Fruit fly (Drosophila melanogaster) whole organism, embryonic: ENCODE data around the gene CG9733.

Experiments used
- Atf3 ChIP-seq: fragments of 200-800 bp; sonication (Bioruptor generic); optimal IDR thresholded peaks from 3 replicates; lab custom pipeline; 2016; ENCODE audit warnings: missing biosample characterization, missing genetic modification characterization
- CG10147 ChIP-seq: fragments of 200-800 bp; sonication (Bioruptor generic); optimal IDR thresholded peaks from 2 replicates; lab custom pipeline; 2019; ENCODE audit warnings: missing biosample characterization, mild to moderate bottlenecking, missing genetic modification characterization, moderate library complexity
- CG10462 ChIP-seq: fragments of 200-800 bp; sonication (Bioruptor generic); optimal IDR thresholded peaks from 2 replicates; lab custom pipeline; 2016; ENCODE audit warnings: missing biosample characterization, missing genetic modification characterization
- CG11247 ChIP-seq: fragments of 200-800 bp; sonication (Bioruptor generic); IDR thresholded peaks from 2 replicates; pipeline ENCODE4 v1.3.6; 2022; ENCODE audit warnings: missing biosample characterization, missing genetic modification characterization
- CG11456 ChIP-seq: fragments of 200-800 bp; sonication (Bioruptor generic); IDR thresholded peaks from 3 replicates; pipeline ENCODE4 v1.3.6; 2022; ENCODE audit warnings: missing biosample characterization, missing genetic modification characterization
- CG11504 ChIP-seq: fragments of 200-800 bp; sonication (Bioruptor generic); optimal IDR thresholded peaks from 3 replicates; lab custom pipeline; 2019; ENCODE audit warnings: missing biosample characterization, mild to moderate bottlenecking, missing genetic modification characterization, moderate library complexity
- CG12769 ChIP-seq: fragments of 200-800 bp; sonication (Bioruptor generic); optimal IDR thresholded peaks from 2 replicates; lab custom pipeline; 2019; ENCODE audit warnings: missing biosample characterization, mild to moderate bottlenecking, missing genetic modification characterization, moderate library complexity
- CG17186 ChIP-seq: fragments of 200-800 bp; sonication (Bioruptor generic); optimal IDR thresholded peaks from 3 replicates; lab custom pipeline; 2017; ENCODE audit warnings: missing biosample characterization, missing genetic modification reagents, missing genetic modification characterization
- CG17829 ChIP-seq: fragments of 200-800 bp; optimal IDR thresholded peaks from 2 replicates; lab custom pipeline; 2019; ENCODE audit warnings: missing biosample characterization, mild to moderate bottlenecking, missing genetic modification characterization, moderate library complexity
- CG18599 ChIP-seq: fragments of 200-800 bp; sonication (Bioruptor generic); optimal IDR thresholded peaks from 3 replicates; lab custom pipeline; 2017; ENCODE audit warnings: missing biosample characterization, missing genetic modification characterization, mild to moderate bottlenecking, moderate library complexity, missing genetic modification reagents
- CG2129 ChIP-seq: fragments of 200-800 bp; sonication (Bioruptor generic); IDR thresholded peaks from 2 replicates; pipeline ENCODE4 v1.3.6; 2022; ENCODE audit warnings: missing biosample characterization, missing genetic modification characterization; ENCODE audit not compliant: partially characterized antibody
- CG2202 ChIP-seq: fragments of 200-800 bp; sonication (Bioruptor generic); optimal IDR thresholded peaks from 2 replicates; lab custom pipeline; 2018; ENCODE audit warnings: missing biosample characterization, mild to moderate bottlenecking, missing genetic modification characterization
- CG3281 ChIP-seq: fragments of 200-800 bp; sonication (Bioruptor generic); optimal IDR thresholded peaks from 3 replicates; lab custom pipeline; 2017; ENCODE audit warnings: missing biosample characterization, mild to moderate bottlenecking, missing genetic modification characterization
- CG33557 ChIP-seq: fragments of 200-800 bp; sonication (Bioruptor generic); optimal IDR thresholded peaks from 2 replicates; lab custom pipeline; 2019; ENCODE audit warnings: missing biosample characterization, mild to moderate bottlenecking, missing genetic modification characterization, moderate library complexity
- CG3847 ChIP-seq: fragments of 200-800 bp; sonication (Bioruptor generic); IDR thresholded peaks from 2 replicates; pipeline ENCODE4 v1.3.6; 2022; ENCODE audit warnings: missing biosample characterization, missing genetic modification characterization
- CG4328 ChIP-seq: fragments of 200-800 bp; sonication (Bioruptor generic); optimal IDR thresholded peaks from 3 replicates; lab custom pipeline; 2017; ENCODE audit warnings: missing biosample characterization, missing genetic modification reagents, missing genetic modification characterization
- CG6254 ChIP-seq: fragments of 200-800 bp; sonication (Bioruptor generic); optimal IDR thresholded peaks from 3 replicates; lab custom pipeline; 2017; ENCODE audit warnings: mild to moderate bottlenecking, missing biosample characterization, missing genetic modification reagents, missing genetic modification characterization
- CG6654 ChIP-seq: fragments of 200-800 bp; sonication (Bioruptor generic); optimal IDR thresholded peaks from 2 replicates; lab custom pipeline; 2017; ENCODE audit warnings: missing biosample characterization, mild to moderate bottlenecking, missing genetic modification characterization
- CG6791 ChIP-seq: fragments of 200-800 bp; sonication (Bioruptor generic); IDR thresholded peaks from 3 replicates; pipeline ENCODE4 v1.3.6; 2022; ENCODE audit warnings: missing biosample characterization, missing genetic modification characterization; ENCODE audit not compliant: partially characterized antibody
- CG6813 ChIP-seq: fragments of 200-800 bp; sonication (Bioruptor generic); optimal IDR thresholded peaks from 2 replicates; lab custom pipeline; 2017; ENCODE audit warnings: missing biosample characterization, missing genetic modification characterization, mild to moderate bottlenecking, moderate library complexity, missing genetic modification reagents
- CG8388 ChIP-seq: fragments of 200-800 bp; sonication (Bioruptor generic); optimal IDR thresholded peaks from 2 replicates; lab custom pipeline; 2019; ENCODE audit warnings: missing biosample characterization, mild to moderate bottlenecking, missing genetic modification characterization, moderate library complexity
- CG8478 ChIP-seq: fragments of >200 bp; optimal IDR thresholded peaks from 2 replicates; lab custom pipeline; 2018
- CG9932 ChIP-seq: fragments of 200-800 bp; sonication (Bioruptor generic); IDR thresholded peaks from 2 replicates; pipeline ENCODE4 v1.3.6; 2022; ENCODE audit warnings: missing biosample characterization, missing genetic modification characterization
- Dad ChIP-seq: fragments of 200-800 bp; sonication (Bioruptor generic); optimal IDR thresholded peaks from 3 replicates; lab custom pipeline; 2016; ENCODE audit warnings: missing biosample characterization, missing genetic modification characterization
- E2f2 ChIP-seq: fragments of 200-800 bp; sonication (Bioruptor generic); IDR thresholded peaks from 2 replicates; pipeline ENCODE4 v1.3.6; 2022; ENCODE audit warnings: missing biosample characterization, missing genetic modification characterization
- Hey ChIP-seq: fragments of 200-800 bp; sonication (Bioruptor generic); optimal IDR thresholded peaks from 3 replicates; lab custom pipeline; 2018; ENCODE audit warnings: missing biosample characterization, mild to moderate bottlenecking, missing genetic modification characterization
- Hr3 ChIP-seq: fragments of 200-800 bp; sonication (Bioruptor generic); optimal IDR thresholded peaks from 3 replicates; lab custom pipeline; 2016; ENCODE audit warnings: missing biosample characterization, missing genetic modification characterization
- Hsf ChIP-seq: fragments of 200-800 bp; sonication (Bioruptor generic); optimal IDR thresholded peaks from 3 replicates; lab custom pipeline; 2016; ENCODE audit warnings: missing biosample characterization, missing genetic modification characterization
- Med ChIP-seq: fragments of 200-800 bp; sonication (Bioruptor generic); peaks from one replicate; lab custom pipeline; 2016; ENCODE audit warnings: missing biosample characterization, missing genetic modification characterization, mild to moderate bottlenecking, inconsistent platforms, moderate library complexity
- NfI ChIP-seq: fragments of 200-800 bp; sonication (Bioruptor generic); optimal IDR thresholded peaks from 3 replicates; lab custom pipeline; 2018; ENCODE audit warnings: missing biosample characterization, mild to moderate bottlenecking, missing genetic modification characterization, moderate library complexity
- Oli ChIP-seq: fragments of 200-800 bp; sonication (Bioruptor generic); optimal IDR thresholded peaks from 2 replicates; lab custom pipeline; 2018; ENCODE audit warnings: missing biosample characterization, mild to moderate bottlenecking, missing genetic modification characterization, moderate library complexity
- Sry-β ChIP-seq: fragments of 200-800 bp; sonication (Bioruptor generic); optimal IDR thresholded peaks from 2 replicates; lab custom pipeline; 2018; ENCODE audit warnings: missing biosample characterization, mild to moderate bottlenecking, missing genetic modification characterization, moderate library complexity
- Taf1 ChIP-seq: fragments of 200-800 bp; sonication (Bioruptor generic); IDR thresholded peaks from 2 replicates; pipeline ENCODE4 v1.3.6; 2022; ENCODE audit warnings: missing biosample characterization, missing genetic modification characterization
- Tbp ChIP-seq: fragments of >200 bp; optimal IDR thresholded peaks from 2 replicates; lab custom pipeline; 2018; ENCODE audit warnings: missing biosample characterization, missing genetic modification characterization
- amos ChIP-seq: fragments of 200-800 bp; sonication (Bioruptor generic); IDR thresholded peaks from 2 replicates; pipeline ENCODE4 v1.3.6; 2022; ENCODE audit warnings: missing biosample characterization, missing genetic modification characterization; ENCODE audit not compliant: partially characterized antibody
- ap ChIP-seq: fragments of 200-800 bp; sonication (Bioruptor generic); IDR thresholded peaks from 2 replicates; pipeline ENCODE4 v1.3.6; 2022; ENCODE audit warnings: missing biosample characterization, missing genetic modification characterization
- dimm ChIP-seq: fragments of 200-800 bp; sonication (Bioruptor generic); IDR thresholded peaks from 2 replicates; pipeline ENCODE4 v1.3.6; 2022; ENCODE audit warnings: missing biosample characterization, missing genetic modification characterization
- dmrt99B ChIP-seq: fragments of 200-800 bp; sonication (Bioruptor generic); optimal IDR thresholded peaks from 2 replicates; lab custom pipeline; 2018; ENCODE audit warnings: missing biosample characterization, mild to moderate bottlenecking, missing genetic modification characterization, moderate library complexity
- ftz-f1 ChIP-seq: fragments of 200-800 bp; sonication (Bioruptor generic); optimal IDR thresholded peaks from 2 replicates; lab custom pipeline; 2016; ENCODE audit warnings: missing biosample characterization, missing genetic modification characterization
- ind ChIP-seq: fragments of 200-800 bp; sonication (Bioruptor generic); optimal IDR thresholded peaks from 3 replicates; lab custom pipeline; 2016; ENCODE audit warnings: missing biosample characterization, missing genetic modification characterization
- kah ChIP-seq: fragments of 200-800 bp; sonication (Bioruptor generic); optimal IDR thresholded peaks from 2 replicates; lab custom pipeline; 2018; ENCODE audit warnings: missing biosample characterization, mild to moderate bottlenecking, missing genetic modification characterization
- knrl ChIP-seq: fragments of 200-800 bp; sonication (Bioruptor generic); IDR thresholded peaks from 3 replicates; pipeline ENCODE4 v1.3.6; 2022; ENCODE audit warnings: missing biosample characterization, missing genetic modification characterization; ENCODE audit not compliant: partially characterized antibody
- pita ChIP-seq: fragments of 200-800 bp; sonication (Bioruptor generic); optimal IDR thresholded peaks from 2 replicates; lab custom pipeline; 2017; ENCODE audit warnings: missing biosample characterization, mild to moderate bottlenecking, missing genetic modification characterization
- ranshi ChIP-seq: fragments of 200-800 bp; sonication (Bioruptor generic); IDR thresholded peaks from 2 replicates; pipeline ENCODE4 v1.3.6; 2022; ENCODE audit warnings: missing biosample characterization, missing genetic modification characterization
- slou ChIP-seq: fragments of 200-800 bp; sonication (Bioruptor generic); optimal IDR thresholded peaks from 3 replicates; lab custom pipeline; 2016; ENCODE audit warnings: missing biosample characterization, missing genetic modification characterization
- tap ChIP-seq: fragments of 200-800 bp; optimal IDR thresholded peaks from 3 replicates; lab custom pipeline; 2019; ENCODE audit warnings: missing biosample characterization, mild to moderate bottlenecking, missing genetic modification characterization, moderate library complexity
- tio ChIP-seq: fragments of 200-800 bp; sonication (Bioruptor generic); optimal IDR thresholded peaks from 2 replicates; lab custom pipeline; 2017; ENCODE audit warnings: missing biosample characterization, missing genetic modification characterization, inconsistent platforms
- zfh1 ChIP-seq: fragments of 200-800 bp; sonication (Bioruptor generic); IDR thresholded peaks from 3 replicates; pipeline ENCODE4 v1.3.6; 2022; ENCODE audit warnings: missing biosample characterization, missing genetic modification characterization

CG9733 gene

dm6 chr3R:30203104-30203986 is 43.2 kb downstream of the CG9733 start (continued):
- TF ChIP-seq zfh1 (GFP tag; lab: Robert Waterston, UW) = peak; percentile 88
- peak; percentile 100 for TF ChIP-seq Med (GFP tag; lab: Kevin White, UChicago)
- TF ChIP-seq CG6813 (GFP tag; lab: Kevin White, UChicago) = peak; percentile 93
- peak; percentile 64 for TF ChIP-seq Sry-β
- TF ChIP-seq CG3847 (GFP tag; lab: Robert Waterston, UW) = peak; percentile 81
- peak; percentile 68 for TF ChIP-seq CG33557 (GFP tag; lab: Kevin White, UChicago)
- peak; percentile 88 for TF ChIP-seq CG8388 (GFP tag; lab: Kevin White, UChicago)
- peak; percentile 92 for TF ChIP-seq Hr3
- peak; percentile 83 for TF ChIP-seq CG10462 (GFP tag; lab: Kevin White, UChicago)
- TF ChIP-seq Hsf (GFP tag; lab: Kevin White, UChicago) = peak; percentile 93
- peak; percentile 95 for TF ChIP-seq tap (tag; lab: Kevin White, UChicago)
- peak; percentile 97 for TF ChIP-seq CG9932
- peak; percentile 90 for TF ChIP-seq NfI (GFP tag; lab: Kevin White, UChicago)
- peak; percentile 85 for TF ChIP-seq kah
- TF ChIP-seq Dad (GFP tag; lab: Kevin White, UChicago) = peak; percentile 97
- no peak for TF ChIP-seq CG8478 (lab: Kevin White, UChicago)
- TF ChIP-seq Atf3 (GFP tag; lab: Kevin White, UChicago) = peak; percentile 85
- TF ChIP-seq CG11456 (GFP tag; lab: Robert Waterston, UW) = peak; percentile 91
- TF ChIP-seq CG17186 (GFP tag; lab: Kevin White, UChicago) = peak; percentile 89
- TF ChIP-seq ftz-f1 (GFP tag; lab: Kevin White, UChicago) = peak; percentile 92
- TF ChIP-seq CG12769 = peak; percentile 95
- peak; percentile 94 for TF ChIP-seq dimm (GFP tag; lab: Robert Waterston, UW)
- TF ChIP-seq tio = peak; percentile 92
- peak; percentile 94 for TF ChIP-seq Oli (tag; lab: Kevin White, UChicago)
- TF ChIP-seq CG11504 = peak; percentile 97
- TF ChIP-seq ap = peak; percentile 96
- no peak for TF ChIP-seq knrl
- TF ChIP-seq CG11247 (GFP tag; lab: Robert Waterston, UW) = peak; percentile 73
- TF ChIP-seq ind (GFP tag; lab: Kevin White, UChicago) = peak; percentile 99
- peak; percentile 97 for TF ChIP-seq dmrt99B (tag; lab: Kevin White, UChicago)
- peak; percentile 38; the same call in 1 of the 2 replicates for TF ChIP-seq amos (GFP tag; lab: Robert Waterston, UW)
- TF ChIP-seq CG17829 (tag; lab: Kevin White, UChicago) = peak; percentile 91
- TF ChIP-seq CG3281 = peak; percentile 96
- peak; percentile 91 for TF ChIP-seq CG6654 (GFP tag; lab: Kevin White, UChicago)
- TF ChIP-seq Taf1 (GFP tag; lab: Robert Waterston, UW) = peak; percentile 72
- TF ChIP-seq CG18599 (GFP tag; lab: Kevin White, UChicago) = peak; percentile 98
- TF ChIP-seq CG2129 (GFP tag; lab: Robert Waterston, UW) = no peak
- peak; percentile 81 for TF ChIP-seq CG2202 (tag; lab: Kevin White, UChicago)
- TF ChIP-seq Hey (tag; lab: Kevin White, UChicago) = peak; percentile 60
- peak; percentile 90 for TF ChIP-seq CG4328 (GFP tag; lab: Kevin White, UChicago)
- peak; percentile 67 for TF ChIP-seq E2f2
- peak; percentile 97 for TF ChIP-seq CG10147 (GFP tag; lab: Kevin White, UChicago)
- TF ChIP-seq ranshi (GFP tag; lab: Robert Waterston, UW) = peak; percentile 98
- TF ChIP-seq slou (GFP tag; lab: Kevin White, UChicago) = peak; percentile 91
- TF ChIP-seq CG6791 (GFP tag; lab: Robert Waterston, UW) = no peak
- TF ChIP-seq CG6254 (GFP tag; lab: Kevin White, UChicago) = peak; percentile 95
- no peak for TF ChIP-seq Tbp (GFP tag; lab: Kevin White, UChicago)
- no peak for TF ChIP-seq pita (GFP tag; lab: Kevin White, UChicago)
